Fruit fly (Drosophila melanogaster): ENCODE results near the gene CG17776.

The CG17776 gene

dm6 chrX:2222181-2222790, 37.8 kb downstream of the CG17776 start, which contains the start of gene Vinc (continued):
- TF ChIP-seq ind (GFP tag; optimal IDR thresholded peaks at IDR 0.05) (peak; percentile 90), TFAM (GFP tag; optimal IDR thresholded peaks at IDR 0.05) (peak; percentile 8), CG14710 (tag; optimal IDR thresholded peaks at IDR 0.05) (peak; percentile 83), CG1647 (GFP tag; optimal IDR thresholded peaks at IDR 0.05) (peak; percentile 70), CG33557 (GFP tag; optimal IDR thresholded peaks at IDR 0.05) (peak; percentile 39), CG2712 (tag; optimal IDR thresholded peaks at IDR 0.05) (peak; percentile 89), CG30020 (tag; optimal IDR thresholded peaks at IDR 0.05) (peak; percentile 68), CG1603 (tag; optimal IDR thresholded peaks at IDR 0.05) (no peak), CG2116 (GFP tag; optimal IDR thresholded peaks at IDR 0.05) (peak; percentile 38), CG17361 (GFP tag; IDR thresholded peaks at IDR 0.05) (peak; percentile 94), hb (GFP tag; IDR thresholded peaks at IDR 0.05; ENCODE audit: partially characterized antibody) (no peak), danr (GFP tag; IDR thresholded peaks at IDR 0.05) (peak; percentile 76), Bgb (GFP tag; IDR thresholded peaks at IDR 0.05; ENCODE audit: partially characterized antibody) (peak; percentile 43), CG9727 (GFP tag; optimal IDR thresholded peaks at IDR 0.05) (peak; percentile 83), maf-S (GFP tag; optimal IDR thresholded peaks at IDR 0.05) (peak; percentile 55), CG9437 (GFP tag; optimal IDR thresholded peaks at IDR 0.05) (peak; percentile 59), E2f1 (GFP tag; IDR thresholded peaks at IDR 0.05) (peak; percentile 83), Ravus (GFP tag; IDR thresholded peaks at IDR 0.05) (peak; percentile 50), CG14965 (GFP tag; optimal IDR thresholded peaks at IDR 0.05; ENCODE audit: borderline replicate concordance) (peak; percentile 51), ftz-f1 (GFP tag; optimal IDR thresholded peaks at IDR 0.05) (peak; percentile 79), CG7786 (GFP tag; optimal IDR thresholded peaks at IDR 0.05) (peak; percentile 80), slou (GFP tag; optimal IDR thresholded peaks at IDR 0.05) (peak; percentile 86), shn (GFP tag; optimal IDR thresholded peaks at IDR 0.05) (peak; percentile 83), trh (GFP tag; optimal IDR thresholded peaks at IDR 0.05) (peak; percentile 24), CrebB (tag; optimal IDR thresholded peaks at IDR 0.05) (peak; percentile 75), CG3407 (GFP tag; optimal IDR thresholded peaks at IDR 0.05) (peak; percentile 5), chn (GFP tag; optimal IDR thresholded peaks at IDR 0.05) (peak; percentile 62), Gsc (GFP tag; IDR thresholded peaks at IDR 0.05) (0 out of 2 replicates have a peak, but pooled peaks have one; percentile 38), jigr1 (GFP tag; IDR thresholded peaks at IDR 0.05) (0 out of 3 replicates have a peak, but pooled peaks have one; percentile 40), dm (GFP tag; optimal IDR thresholded peaks at IDR 0.05) (peak; percentile 36), Optix (GFP tag; IDR thresholded peaks at IDR 0.05) (peak; percentile 52; the same call in 1 of the 3 replicates), tap (tag; optimal IDR thresholded peaks at IDR 0.05) (peak; percentile 82), Atf6 (GFP tag; IDR thresholded peaks at IDR 0.05) (peak; percentile 91), Myb (GFP tag; optimal IDR thresholded peaks at IDR 0.05) (peak; percentile 58), sd (tag; optimal IDR thresholded peaks at IDR 0.05) (peak; percentile 40), pan (optimal IDR thresholded peaks at IDR 0.05) (no peak), pan (GFP tag; optimal IDR thresholded peaks at IDR 0.05 in 1 of 2, IDR thresholded peaks at IDR 0.05 in 1 of 2) (peak in 1 of 2 experiments; percentile 75), Camta (GFP tag; optimal IDR thresholded peaks at IDR 0.05) (peak; percentile 82), CG9609 (GFP tag; optimal IDR thresholded peaks at IDR 0.05) (peak; percentile 50), Dbx (GFP tag; IDR thresholded peaks at IDR 0.05) (peak; percentile 89), CG7928 (GFP tag; optimal IDR thresholded peaks at IDR 0.05) (peak; percentile 63), CG15269 (tag; optimal IDR thresholded peaks at IDR 0.05) (peak; percentile 86), Atf3 (GFP tag; optimal IDR thresholded peaks at IDR 0.05) (peak; percentile 68), Poxn (GFP tag; IDR thresholded peaks at IDR 0.05) (0 out of 2 replicates have a peak, but pooled peaks have one; percentile 30), ken (GFP tag; IDR thresholded peaks at IDR 0.05) (peak; percentile 61; the same call in 1 of the 3 replicates), CHES-1-like (GFP tag; optimal IDR thresholded peaks at IDR 0.05) (peak; percentile 58), Oaz (GFP tag; IDR thresholded peaks at IDR 0.05) (peak; percentile 51; the same call in 1 of the 2 replicates), tup (GFP tag; optimal IDR thresholded peaks at IDR 0.05) (peak; percentile 83), Usf (GFP tag; optimal IDR thresholded peaks at IDR 0.05) (peak; percentile 36), HmgZ (tag; optimal IDR thresholded peaks at IDR 0.05) (peak; percentile 88)
